Worm (Caenorhabditis elegans): Measurements from ENCODE around the gene ZK105.3.
A peak's percentile ranks its signal among the peaks of the same experiment; 100 is the strongest.

Gene ZK105.3

ce11 chrV:7730488-7730887 lies 33.5 kb downstream of the ZK105.3 start (continued):
- no peak for TF ChIP-seq unc-130 (GFP tag; optimal IDR thresholded peaks at IDR 0.05)
- no peak for TF ChIP-seq D1046.2 (GFP tag; IDR thresholded peaks at IDR 0.05)
- no peak for TF ChIP-seq madf-9 (GFP tag; conservative IDR thresholded peaks at IDR 0.05)
- no peak for TF ChIP-seq fkh-10 (GFP tag; optimal IDR thresholded peaks at IDR 0.05)
- TF ChIP-seq egl-27 (tag; optimal IDR thresholded peaks at IDR 0.05), result no peak
- TF ChIP-seq daf-12 (tag; optimal IDR thresholded peaks at IDR 0.05), result no peak
- TF ChIP-seq hmg-1.1 (GFP tag; IDR thresholded peaks at IDR 0.05), result 0 out of 2 replicates have a peak, but pooled peaks have one; percentile 45
- peak; percentile 24 for TF ChIP-seq gei-8 (GFP tag; optimal IDR thresholded peaks at IDR 0.05)
- TF ChIP-seq pqm-1 (tag; optimal IDR thresholded peaks at IDR 0.05), result no peak
- TF ChIP-seq lsy-2 (tag; optimal IDR thresholded peaks at IDR 0.05), result peak in 1 of 2 experiments; percentile 68
- TF ChIP-seq rbr-2 (tag; optimal IDR thresholded peaks at IDR 0.05), result peak; percentile 56
- no peak for TF ChIP-seq ceh-20 (GFP tag; IDR thresholded peaks at IDR 0.05)
- TF ChIP-seq lin-13 (GFP tag; optimal IDR thresholded peaks at IDR 0.05), result no peak
- TF ChIP-seq ceh-32 (tag; optimal IDR thresholded peaks at IDR 0.05; ENCODE audit: poor library complexity), result no peak
- no peak for TF ChIP-seq Y75B8A.6 (GFP tag; IDR thresholded peaks at IDR 0.05)
- no peak for TF ChIP-seq R02D3.7 (tag; optimal IDR thresholded peaks at IDR 0.05)
- TF ChIP-seq zag-1 (tag; optimal IDR thresholded peaks at IDR 0.05), result no peak
- 0 out of 2 replicates have a peak, but pooled peaks have one; percentile 10 for TF ChIP-seq dmd-8 (GFP tag; IDR thresholded peaks at IDR 0.05)
- TF ChIP-seq Y5F2A.4 (GFP tag; optimal IDR thresholded peaks at IDR 0.05), result peak; percentile 52
- TF ChIP-seq ces-1 (GFP tag; optimal IDR thresholded peaks at IDR 0.05), result no peak
- no peak for TF ChIP-seq nhr-102 (tag; optimal IDR thresholded peaks at IDR 0.05)
- TF ChIP-seq tag-97 (GFP tag; IDR thresholded peaks at IDR 0.05), result no peak

ce11 chrV:7733240-7733765 lies 36.4 kb downstream of the ZK105.3 start:
- TF ChIP-seq lsy-2 (tag; optimal IDR thresholded peaks at IDR 0.05), result peak in 1 of 2 experiments; percentile 32
- no peak for TF ChIP-seq hlh-11 (tag; optimal IDR thresholded peaks at IDR 0.05)
- no peak for TF ChIP-seq jun-1 (tag; optimal IDR thresholded peaks at IDR 0.05)
- TF ChIP-seq F10B5.3 (tag; optimal IDR thresholded peaks at IDR 0.05), result no peak
- TF ChIP-seq ama-1 (optimal IDR thresholded peaks at IDR 0.05), result peak; percentile 46
- 0 out of 2 replicates have a peak, but pooled peaks have one; percentile 9 for TF ChIP-seq zip-11 (GFP tag; IDR thresholded peaks at IDR 0.05)
- TF ChIP-seq egl-43 (GFP tag; IDR thresholded peaks at IDR 0.05), result 0 out of 2 replicates have a peak, but pooled peaks have one; percentile 24
- TF ChIP-seq rbr-2 (tag; optimal IDR thresholded peaks at IDR 0.05), result no peak
- no peak for TF ChIP-seq F44E2.7 (GFP tag; IDR thresholded peaks at IDR 0.05)
- TF ChIP-seq lim-7 (GFP tag; IDR thresholded peaks at IDR 0.05), result 0 out of 2 replicates have a peak, but pooled peaks have one; percentile 26
- TF ChIP-seq ceh-20 (GFP tag; IDR thresholded peaks at IDR 0.05), result no peak
- no peak for TF ChIP-seq attf-4 (tag; optimal IDR thresholded peaks at IDR 0.05)
- peak; percentile 13 for TF ChIP-seq nhr-48 (tag; optimal IDR thresholded peaks at IDR 0.05)
- peak; percentile 1 for TF ChIP-seq Y5F2A.4 (GFP tag; optimal IDR thresholded peaks at IDR 0.05)
- TF ChIP-seq nhr-11 (tag; optimal IDR thresholded peaks at IDR 0.05), result no peak
- no peak for TF ChIP-seq sdz-12 (GFP tag; optimal IDR thresholded peaks at IDR 0.05)
- peak; percentile 83 for TF ChIP-seq aha-1 (tag)
- peak; percentile 26 for TF ChIP-seq mep-1 (tag; optimal IDR thresholded peaks at IDR 0.05)
- no peak for TF ChIP-seq fkh-10 (GFP tag; optimal IDR thresholded peaks at IDR 0.05)

DNA sequence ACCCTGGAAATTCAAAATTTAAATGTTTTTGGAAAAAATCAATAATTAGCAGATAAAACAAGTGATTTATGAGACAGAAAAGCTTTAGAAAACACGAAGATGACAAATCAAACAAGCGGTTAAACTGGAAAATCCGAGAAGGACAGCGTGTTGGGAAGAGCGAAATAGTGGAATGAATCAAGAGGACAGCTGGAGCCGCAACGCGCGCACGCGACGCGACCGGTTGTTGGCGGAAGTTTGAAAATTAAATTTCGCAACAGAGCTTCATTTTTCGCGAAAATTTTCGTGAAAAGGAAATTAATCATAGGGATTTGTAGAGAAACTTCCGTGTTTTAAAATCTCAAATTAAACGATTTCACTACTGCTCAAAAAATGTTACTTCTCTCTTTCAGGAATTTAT lies 38.0 kb downstream of the ZK105.3 start, which contains the start of gene clic-1:
Gene clic-1 (minus strand): TSS at position 3 of the 400 bp plus-strand sequence.
- TF ChIP-seq F37D6.2 (tag; optimal IDR thresholded peaks at IDR 0.05) (no peak), hmg-1.1 (GFP tag; IDR thresholded peaks at IDR 0.05) (peak; percentile 59; the same call in 1 of the 2 replicates), nhr-237 (tag; optimal IDR thresholded peaks at IDR 0.05) (no peak), aha-1 (tag) (peak; percentile 22), nhr-25 (tag; optimal IDR thresholded peaks at IDR 0.05; ENCODE audit: borderline replicate concordance, insufficient read depth) (no peak), daf-16 (GFP tag; optimal IDR thresholded peaks at IDR 0.05) (no peak), daf-16 (tag; optimal IDR thresholded peaks at IDR 0.05) (peak; percentile 31), nhr-6 (tag; optimal IDR thresholded peaks at IDR 0.05) (peak; percentile 16), php-3 (GFP tag; IDR thresholded peaks at IDR 0.05) (0 out of 2 replicates have a peak, but pooled peaks have one; percentile 8), lin-13 (GFP tag; optimal IDR thresholded peaks at IDR 0.05) (no peak), duxl-1 (tag; optimal IDR thresholded peaks at IDR 0.05; ENCODE audit: poor library complexity) (no peak), lin-15B (tag; optimal IDR thresholded peaks at IDR 0.05) (no peak), hlh-30 (tag; optimal IDR thresholded peaks at IDR 0.05; ENCODE audit: insufficient read depth) (peak; percentile 74), rbr-2 (tag; optimal IDR thresholded peaks at IDR 0.05) (peak; percentile 52), madf-9 (GFP tag; conservative IDR thresholded peaks at IDR 0.05) (no peak), mdl-1 (tag; optimal IDR thresholded peaks at IDR 0.05) (peak in 1 of 2 experiments; percentile 37), ama-1 (optimal IDR thresholded peaks at IDR 0.05) (peak; percentile 36), lsy-2 (tag; optimal IDR thresholded peaks at IDR 0.05) (peak in 1 of 2 experiments; percentile 70), nhr-11 (tag; optimal IDR thresholded peaks at IDR 0.05) (no peak), zfp-2 (tag; optimal IDR thresholded peaks at IDR 0.05) (no peak)

All from whole organism, L4 larva.